Worm (Caenorhabditis elegans): ENCODE measurements around the gene nhr-9.
A peak's percentile ranks its signal among the peaks of the same experiment; 100 is the strongest.

nhr-9 gene

DNA sequence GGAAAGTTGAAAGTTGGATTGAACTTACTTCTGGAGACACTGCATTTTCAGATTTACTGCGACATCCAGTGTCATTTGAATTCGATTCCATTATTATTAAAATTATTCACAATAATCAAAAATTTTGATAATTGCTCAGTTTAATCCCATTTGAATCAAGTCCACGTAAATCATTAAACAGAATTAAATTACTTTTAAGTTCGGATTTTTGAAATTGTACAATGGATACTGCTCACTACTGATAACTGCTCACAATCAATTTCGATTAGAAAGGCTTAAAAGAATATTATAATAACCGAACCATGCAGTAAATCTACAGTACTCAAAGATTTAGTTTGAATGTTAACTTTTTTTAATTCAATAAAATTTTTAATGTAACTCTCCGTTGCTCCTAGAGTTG is 31.1 kb upstream of the nhr-9 start, which contains the start of gene R01H2.4:
Gene R01H2.4 (minus strand): TSS at position 101 of the 400 bp plus-strand sequence.
- no peak for TF ChIP-seq nhr-47 (tag; optimal IDR thresholded peaks at IDR 0.05)
- no peak for TF ChIP-seq grh-1 (GFP tag; IDR thresholded peaks at IDR 0.05)
- no peak for TF ChIP-seq ztf-4 (tag; optimal IDR thresholded peaks at IDR 0.05)
- no peak for TF ChIP-seq pag-3 (tag; optimal IDR thresholded peaks at IDR 0.05; ENCODE audit: borderline replicate concordance, insufficient read depth)
- TF ChIP-seq elt-2 (tag; optimal IDR thresholded peaks at IDR 0.05) = no peak

DNA sequence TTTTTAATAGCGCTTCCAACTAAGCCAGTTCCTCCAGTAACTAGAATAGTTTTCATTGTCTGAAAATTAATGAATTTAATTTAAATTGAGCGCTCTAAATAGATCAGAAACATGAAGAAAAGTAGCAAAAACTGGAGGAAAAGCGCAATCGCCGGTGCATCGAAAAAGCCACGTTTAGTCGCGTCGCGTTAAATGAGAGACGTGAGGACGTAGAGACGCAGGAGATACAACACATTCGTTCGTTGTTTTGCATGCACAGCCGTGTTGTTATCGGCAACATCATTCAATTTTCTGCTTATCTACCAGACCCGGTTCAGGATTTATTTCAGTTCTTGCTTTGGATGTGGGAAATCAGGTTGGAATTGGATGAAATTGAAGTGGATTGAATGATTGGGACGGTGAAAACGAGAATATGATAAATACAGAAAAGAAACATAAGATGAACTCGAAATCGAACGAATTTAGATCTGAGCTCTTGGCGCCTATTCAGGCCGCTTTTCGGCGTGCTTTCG is 27.8 kb upstream of the nhr-9 start, which contains the start of gene ger-1:
Gene ger-1 (minus strand): TSS at position 93 of the 512 bp plus-strand sequence.
- no peak for TF ChIP-seq efl-1 (optimal IDR thresholded peaks at IDR 0.05)
- peak in 1 of 2 experiments; percentile 93 for TF ChIP-seq efl-1 (GFP tag; optimal IDR thresholded peaks at IDR 0.05 in 1 of 2)
- no peak for TF ChIP-seq fos-1 (tag; optimal IDR thresholded peaks at IDR 0.05)
- peak in 1 of 2 experiments; percentile 13 for TF ChIP-seq lin-35 (GFP tag; optimal IDR thresholded peaks at IDR 0.05)
- TF ChIP-seq dpl-1 (GFP tag; optimal IDR thresholded peaks at IDR 0.05) = peak in 1 of 3 experiments; percentile 3

DNA sequence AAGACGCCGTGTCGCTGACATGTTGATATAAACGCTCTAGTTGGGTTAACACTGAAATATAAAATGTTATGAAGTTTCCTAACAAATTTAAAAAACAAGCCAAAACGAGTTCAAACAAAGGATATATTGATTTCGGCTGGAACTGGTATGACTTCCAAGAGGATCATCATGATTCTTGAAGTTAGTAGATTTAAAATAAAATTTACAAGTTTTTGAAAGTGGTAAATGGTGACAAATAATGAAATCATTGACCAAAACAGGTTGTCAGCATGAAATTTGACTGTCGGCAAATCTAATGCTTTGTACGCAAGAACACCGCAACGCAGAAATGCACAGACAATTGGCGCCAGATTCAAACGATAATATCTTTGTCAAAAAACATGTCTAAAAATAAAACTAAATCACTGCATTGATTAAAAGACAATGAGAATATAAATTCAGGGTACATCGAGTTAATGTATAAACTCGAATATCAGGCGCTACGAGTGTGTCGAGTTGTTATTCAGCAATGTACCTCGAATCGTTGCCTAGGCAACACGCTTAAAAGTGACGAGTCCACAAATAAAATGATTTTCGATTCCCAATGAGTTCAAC is 26.6 kb upstream of the nhr-9 start, which contains the start of the genes ubc-18 and R01H2.8:
Gene ubc-18 (minus strand): TSS at position 51 of the 594 bp plus-strand sequence.
Gene R01H2.8 (plus strand): TSS at position 544 of the 594 bp plus-strand sequence.
- TF ChIP-seq grh-1 (GFP tag; IDR thresholded peaks at IDR 0.05) (no peak), elt-2 (tag; optimal IDR thresholded peaks at IDR 0.05) (no peak), lir-3 (tag; optimal IDR thresholded peaks at IDR 0.05; ENCODE audit: poor library complexity) (peak; percentile 11), mef-2 (tag; optimal IDR thresholded peaks at IDR 0.05) (no peak), pqm-1 (tag; optimal IDR thresholded peaks at IDR 0.05) (no peak), nhr-19 (GFP tag; conservative IDR thresholded peaks at IDR 0.05) (peak; percentile 27; the same call in 1 of the 2 replicates), ceh-8 (GFP tag; optimal IDR thresholded peaks at IDR 0.05) (no peak), elt-3 (tag; optimal IDR thresholded peaks at IDR 0.05) (peak in 1 of 6 experiments; percentile 33), nhr-28 (tag; optimal IDR thresholded peaks at IDR 0.05) (no peak), egl-13 (tag; optimal IDR thresholded peaks at IDR 0.05) (no peak), isw-1 (GFP tag; IDR thresholded peaks at IDR 0.05) (no peak), ztf-11 (tag; optimal IDR thresholded peaks at IDR 0.05) (no peak), lin-39 (tag; optimal IDR thresholded peaks at IDR 0.05) (no peak), nhr-76 (tag; optimal IDR thresholded peaks at IDR 0.05) (no peak), nhr-77 (tag; optimal IDR thresholded peaks at IDR 0.05) (no peak), C16A3.4 (tag; optimal IDR thresholded peaks at IDR 0.05) (peak; percentile 46), fkh-4 (tag; optimal IDR thresholded peaks at IDR 0.05; ENCODE audit: borderline replicate concordance) (no peak), efl-3 (GFP tag; optimal IDR thresholded peaks at IDR 0.05) (no peak), zip-4 (GFP tag; optimal IDR thresholded peaks at IDR 0.05) (no peak), snu-23 (GFP tag; optimal IDR thresholded peaks at IDR 0.05) (peak; percentile 68), pag-3 (tag; optimal IDR thresholded peaks at IDR 0.05; ENCODE audit: borderline replicate concordance, insufficient read depth) (no peak), rnt-1 (tag; optimal IDR thresholded peaks at IDR 0.05) (peak; percentile 47), alr-1 (tag; optimal IDR thresholded peaks at IDR 0.05; ENCODE audit: borderline replicate concordance) (no peak), sptf-1 (tag; optimal IDR thresholded peaks at IDR 0.05) (no peak), lin-13 (GFP tag; optimal IDR thresholded peaks at IDR 0.05) (no peak), blmp-1 (tag; optimal IDR thresholded peaks at IDR 0.05) (peak; percentile 23), unc-86 (tag; optimal IDR thresholded peaks at IDR 0.05) (no peak), nhr-20 (tag; optimal IDR thresholded peaks at IDR 0.05) (peak; percentile 41), snpc-4 (tag; optimal IDR thresholded peaks at IDR 0.05) (no peak), nhr-85 (tag) (peak; percentile 57), ceh-88 (GFP tag; IDR thresholded peaks at IDR 0.05) (no peak), hlh-4 (tag; optimal IDR thresholded peaks at IDR 0.05) (no peak), jun-1 (tag; optimal IDR thresholded peaks at IDR 0.05) (no peak), vab-15 (tag; optimal IDR thresholded peaks at IDR 0.05) (no peak), ets-5 (GFP tag; IDR thresholded peaks at IDR 0.05) (no peak), mdl-1 (tag; optimal IDR thresholded peaks at IDR 0.05) (peak in 1 of 2 experiments; percentile 38), lsy-2 (tag; optimal IDR thresholded peaks at IDR 0.05) (peak; percentile 51 to 79), tbx-2 (tag; optimal IDR thresholded peaks at IDR 0.05) (no peak), unc-130 (tag; optimal IDR thresholded peaks at IDR 0.05) (peak; percentile 45), hpl-2 (GFP tag; optimal IDR thresholded peaks at IDR 0.05) (no peak)
